Worm (Caenorhabditis elegans): ENCODE measurements around the gene mrps-7.

ce11 chrIV:14767693-14768251 lies at the start of gene mrps-7, which contains the start of gene Y57G11C.3:
- TF ChIP-seq attf-4 (tag; optimal IDR thresholded peaks at IDR 0.05) (no peak), skn-1 (tag; optimal IDR thresholded peaks at IDR 0.05) (no peak), ceh-82 (tag; optimal IDR thresholded peaks at IDR 0.05) (no peak), vab-7 (GFP tag; IDR thresholded peaks at IDR 0.05) (no peak), egl-27 (tag; optimal IDR thresholded peaks at IDR 0.05) (no peak), tra-1 (GFP tag; IDR thresholded peaks at IDR 0.05) (no peak)

All from whole organism, L4 larva.